Fruit fly (Drosophila melanogaster) whole organism, embryonic: Measurements from ENCODE around the gene rost.
A peak's percentile ranks its signal among the peaks of the same experiment; 100 is the strongest.

Source experiments
- Atf3 ChIP-seq: fragments of 200-800 bp; sonication (Bioruptor generic); optimal IDR thresholded peaks from 3 replicates; lab custom pipeline; 2016; ENCODE audit warnings: missing biosample characterization, missing genetic modification characterization
- BtbVII ChIP-seq: fragments of 200-800 bp; sonication (Bioruptor generic); optimal IDR thresholded peaks from 3 replicates; lab custom pipeline; 2017; ENCODE audit warnings: missing biosample characterization, mild to moderate bottlenecking, missing genetic modification characterization
- CG11398 ChIP-seq: fragments of 200-800 bp; sonication (Bioruptor generic); optimal IDR thresholded peaks from 2 replicates; lab custom pipeline; 2016; ENCODE audit warnings: missing biosample characterization, missing genetic modification characterization
- CG11723 ChIP-seq: fragments of 200-800 bp; sonication (Bioruptor generic); optimal IDR thresholded peaks from 2 replicates; lab custom pipeline; 2017; ENCODE audit warnings: missing biosample characterization, mild to moderate bottlenecking, missing genetic modification characterization
- CG14050 ChIP-seq: fragments of 200-800 bp; sonication (Bioruptor generic); IDR thresholded peaks from 3 replicates; pipeline ENCODE4 v1.3.6; 2022; ENCODE audit warnings: missing biosample characterization, missing genetic modification characterization
- CG14965 ChIP-seq: fragments of 200-800 bp; sonication (Bioruptor generic); optimal IDR thresholded peaks from 2 replicates; lab custom pipeline; 2016; ENCODE audit warnings: missing biosample characterization, missing genetic modification characterization, borderline replicate concordance
- CG15269 ChIP-seq: fragments of 200-800 bp; sonication (Bioruptor generic); optimal IDR thresholded peaks from 2 replicates; lab custom pipeline; 2018; ENCODE audit warnings: missing biosample characterization, mild to moderate bottlenecking, missing genetic modification characterization, moderate library complexity
- CG1529 ChIP-seq: fragments of 200-800 bp; sonication (Bioruptor generic); optimal IDR thresholded peaks from 3 replicates; lab custom pipeline; 2018; ENCODE audit warnings: missing biosample characterization, missing genetic modification characterization
- CG16779 ChIP-seq: fragments of 200-800 bp; sonication (Bioruptor generic); IDR thresholded peaks from 2 replicates; pipeline ENCODE4 v1.3.6; 2022; ENCODE audit warnings: missing biosample characterization, missing genetic modification characterization
- CG30403 ChIP-seq: fragments of 200-800 bp; sonication (Bioruptor generic); optimal IDR thresholded peaks from 3 replicates; lab custom pipeline; 2016; ENCODE audit warnings: missing biosample characterization, missing genetic modification characterization
- CG31224 ChIP-seq: fragments of 200-800 bp; sonication (Bioruptor generic); IDR thresholded peaks from 2 replicates; pipeline ENCODE4 v1.3.6; 2022; ENCODE audit warnings: missing biosample characterization, missing genetic modification characterization
- CG32532 ChIP-seq: fragments of 200-800 bp; sonication (Bioruptor generic); IDR thresholded peaks from 2 replicates; pipeline ENCODE4 v1.3.6; 2022; ENCODE audit warnings: missing biosample characterization, missing genetic modification characterization
- CG4282 ChIP-seq: fragments of 200-800 bp; sonication (Bioruptor generic); optimal IDR thresholded peaks from 2 replicates; lab custom pipeline; 2016; ENCODE audit warnings: missing biosample characterization, missing genetic modification characterization
- CG4730 ChIP-seq: fragments of 200-800 bp; sonication (Bioruptor generic); IDR thresholded peaks from 2 replicates; pipeline ENCODE4 v1.3.6; 2022; ENCODE audit warnings: missing biosample characterization, missing genetic modification characterization
- CG6254 ChIP-seq: fragments of 200-800 bp; sonication (Bioruptor generic); optimal IDR thresholded peaks from 3 replicates; lab custom pipeline; 2017; ENCODE audit warnings: mild to moderate bottlenecking, missing biosample characterization, missing genetic modification reagents, missing genetic modification characterization
- CG6689 ChIP-seq: fragments of 200-800 bp; sonication (Bioruptor generic); IDR thresholded peaks from 2 replicates; pipeline ENCODE4 v1.3.6; 2022; ENCODE audit warnings: missing biosample characterization, missing genetic modification characterization
- CG7271 ChIP-seq: fragments of 200-800 bp; sonication (Bioruptor generic); optimal IDR thresholded peaks from 2 replicates; lab custom pipeline; 2018; ENCODE audit warnings: missing biosample characterization, mild to moderate bottlenecking, missing genetic modification characterization, moderate library complexity
- CG8478 ChIP-seq: fragments of >200 bp; optimal IDR thresholded peaks from 2 replicates; lab custom pipeline; 2018
- CG9437 ChIP-seq: fragments of 200-800 bp; sonication (Bioruptor generic); optimal IDR thresholded peaks from 2 replicates; lab custom pipeline; 2018; ENCODE audit warnings: missing biosample characterization, mild to moderate bottlenecking, missing genetic modification characterization
- Fer2 ChIP-seq: fragments of 200-800 bp; sonication (Bioruptor generic); optimal IDR thresholded peaks from 2 replicates; lab custom pipeline; 2018; ENCODE audit warnings: missing biosample characterization, mild to moderate bottlenecking, missing genetic modification characterization, moderate library complexity
- Hey ChIP-seq: fragments of 200-800 bp; sonication (Bioruptor generic); optimal IDR thresholded peaks from 3 replicates; lab custom pipeline; 2018; ENCODE audit warnings: missing biosample characterization, mild to moderate bottlenecking, missing genetic modification characterization
- Lim3 ChIP-seq: fragments of 200-800 bp; sonication (Bioruptor generic); IDR thresholded peaks from 2 replicates; pipeline ENCODE4 v1.3.6; 2022; ENCODE audit warnings: missing biosample characterization, missing genetic modification characterization
- Mes4 ChIP-seq: fragments of 200-800 bp; sonication (Bioruptor generic); optimal IDR thresholded peaks from 2 replicates; lab custom pipeline; 2016; ENCODE audit warnings: missing biosample characterization, missing genetic modification characterization
- NC2α ChIP-seq: fragments of 200-800 bp; sonication (Bioruptor generic); optimal IDR thresholded peaks from 2 replicates; lab custom pipeline; 2016; ENCODE audit warnings: missing biosample characterization, missing genetic modification characterization
- Nf-YB ChIP-seq: fragments of 200-800 bp; sonication (Bioruptor generic); optimal IDR thresholded peaks from 3 replicates; lab custom pipeline; 2019; ENCODE audit warnings: missing biosample characterization, mild to moderate bottlenecking, missing genetic modification characterization, moderate library complexity
- Oli ChIP-seq: fragments of 200-800 bp; sonication (Bioruptor generic); optimal IDR thresholded peaks from 2 replicates; lab custom pipeline; 2018; ENCODE audit warnings: missing biosample characterization, mild to moderate bottlenecking, missing genetic modification characterization, moderate library complexity
- Poxn ChIP-seq: fragments of 200-800 bp; sonication (Bioruptor generic); IDR thresholded peaks from 2 replicates; pipeline ENCODE4 v1.3.6; 2022; ENCODE audit warnings: missing biosample characterization, missing genetic modification characterization
- Ssrp ChIP-seq: fragments of 200-800 bp; sonication (Bioruptor generic); optimal IDR thresholded peaks from 2 replicates; lab custom pipeline; 2018; ENCODE audit warnings: missing biosample characterization, mild to moderate bottlenecking, missing genetic modification characterization, moderate library complexity
- cg ChIP-seq: fragments of 200-800 bp; sonication (Bioruptor generic); optimal IDR thresholded peaks from 3 replicates; lab custom pipeline; 2019; ENCODE audit warnings: missing biosample characterization, mild to moderate bottlenecking, missing genetic modification characterization, moderate library complexity
- chm ChIP-seq: fragments of 200-800 bp; sonication (Bioruptor generic); IDR thresholded peaks from 2 replicates; pipeline ENCODE4 v1.3.6; 2022; ENCODE audit warnings: missing biosample characterization, missing genetic modification characterization
- dan ChIP-seq: fragments of 200-800 bp; sonication (Bioruptor generic); IDR thresholded peaks from 2 replicates; pipeline ENCODE4 v1.3.6; 2022; ENCODE audit warnings: missing biosample characterization, missing genetic modification characterization
- danr ChIP-seq: fragments of 200-800 bp; sonication (Bioruptor generic); IDR thresholded peaks from 2 replicates; pipeline ENCODE4 v1.3.6; 2022; ENCODE audit warnings: missing biosample characterization, missing genetic modification characterization
- dimm ChIP-seq: fragments of 200-800 bp; sonication (Bioruptor generic); IDR thresholded peaks from 2 replicates; pipeline ENCODE4 v1.3.6; 2022; ENCODE audit warnings: missing biosample characterization, missing genetic modification characterization
- gce ChIP-seq: fragments of 200-800 bp; sonication (Bioruptor generic); IDR thresholded peaks from 3 replicates; pipeline ENCODE4 v1.3.6; 2022; ENCODE audit warnings: missing biosample characterization, missing genetic modification characterization
- gsb ChIP-seq: fragments of 200-800 bp; sonication (Bioruptor generic); IDR thresholded peaks from 2 replicates; pipeline ENCODE4 v1.3.6; 2022; ENCODE audit warnings: missing biosample characterization, missing genetic modification characterization
- hbn ChIP-seq: fragments of 200-800 bp; sonication (Bioruptor generic); IDR thresholded peaks from 2 replicates; pipeline ENCODE4 v1.3.6; 2022; ENCODE audit warnings: missing biosample characterization, missing genetic modification characterization; ENCODE audit not compliant: partially characterized antibody
- her ChIP-seq: fragments of 200-800 bp; sonication (Bioruptor generic); optimal IDR thresholded peaks from 2 replicates; lab custom pipeline; 2016; ENCODE audit warnings: missing biosample characterization, missing genetic modification characterization
- inv ChIP-seq: fragments of 200-800 bp; sonication (Bioruptor generic); IDR thresholded peaks from 2 replicates; pipeline ENCODE4 v1.3.6; 2022; ENCODE audit warnings: missing biosample characterization, missing genetic modification characterization; ENCODE audit not compliant: partially characterized antibody
- jigr1 ChIP-seq: fragments of 200-800 bp; sonication (Bioruptor generic); IDR thresholded peaks from 3 replicates; pipeline ENCODE4 v1.3.6; 2022; ENCODE audit warnings: missing biosample characterization, missing genetic modification characterization
- jumu ChIP-seq: fragments of 200-800 bp; sonication (Bioruptor generic); optimal IDR thresholded peaks from 3 replicates; lab custom pipeline; 2016; ENCODE audit warnings: missing biosample characterization, missing genetic modification characterization
- lola ChIP-seq, 3 experiments: fragments of >200 bp in 2 of 3; fragments of 200-800 bp in 1 of 3; sonication (Bioruptor generic) in 1 of 3; optimal IDR thresholded peaks; 2 replicates each; lab custom pipeline; 2017 to 2019; ENCODE audit warnings: missing biosample characterization in 3 of 3, missing genetic modification characterization in 3 of 3, mild to moderate bottlenecking in 1 of 3, moderate library complexity in 1 of 3
- pita ChIP-seq: fragments of 200-800 bp; sonication (Bioruptor generic); optimal IDR thresholded peaks from 2 replicates; lab custom pipeline; 2017; ENCODE audit warnings: missing biosample characterization, mild to moderate bottlenecking, missing genetic modification characterization
- ranshi ChIP-seq: fragments of 200-800 bp; sonication (Bioruptor generic); IDR thresholded peaks from 2 replicates; pipeline ENCODE4 v1.3.6; 2022; ENCODE audit warnings: missing biosample characterization, missing genetic modification characterization
- sc ChIP-seq, 3 experiments: fragments of >200 bp in 2 of 3; fragments of 200-800 bp in 1 of 3; sonication (Bioruptor generic) in 1 of 3; optimal IDR thresholded peaks; 2 replicates in 2 of 3; 3 replicates in 1 of 3; lab custom pipeline; 2017; ENCODE audit warnings: mild to moderate bottlenecking in 1 of 3, missing biosample characterization in 1 of 3, missing genetic modification characterization in 1 of 3, missing genetic modification reagents in 1 of 3
- sima ChIP-seq: fragments of 200-800 bp; sonication (Bioruptor generic); optimal IDR thresholded peaks from 2 replicates; lab custom pipeline; 2016; ENCODE audit warnings: missing biosample characterization, missing genetic modification characterization
- slbo ChIP-seq: fragments of 200-800 bp; sonication (Bioruptor generic); IDR thresholded peaks from 2 replicates; pipeline ENCODE4 v1.3.6; 2022; ENCODE audit warnings: missing biosample characterization, missing genetic modification characterization
- so ChIP-seq: fragments of 200-800 bp; sonication (Bioruptor generic); IDR thresholded peaks from 3 replicates; pipeline ENCODE4 v1.3.6; 2022; ENCODE audit warnings: missing biosample characterization, missing genetic modification characterization
- ssp ChIP-seq: fragments of 200-800 bp; sonication (Bioruptor generic); IDR thresholded peaks from 2 replicates; pipeline ENCODE4 v1.3.6; 2022; ENCODE audit warnings: missing biosample characterization, missing genetic modification characterization
- tup ChIP-seq: fragments of 200-800 bp; sonication (Bioruptor generic); optimal IDR thresholded peaks from 2 replicates; lab custom pipeline; 2016; ENCODE audit warnings: missing biosample characterization, mild to moderate bottlenecking, missing genetic modification characterization, moderate library complexity
- unc-4 ChIP-seq: fragments of 200-800 bp; sonication (Bioruptor generic); IDR thresholded peaks from 2 replicates; pipeline ENCODE4 v1.3.6; 2022; ENCODE audit warnings: missing biosample characterization, missing genetic modification characterization; ENCODE audit not compliant: partially characterized antibody

The rost gene

DNA sequence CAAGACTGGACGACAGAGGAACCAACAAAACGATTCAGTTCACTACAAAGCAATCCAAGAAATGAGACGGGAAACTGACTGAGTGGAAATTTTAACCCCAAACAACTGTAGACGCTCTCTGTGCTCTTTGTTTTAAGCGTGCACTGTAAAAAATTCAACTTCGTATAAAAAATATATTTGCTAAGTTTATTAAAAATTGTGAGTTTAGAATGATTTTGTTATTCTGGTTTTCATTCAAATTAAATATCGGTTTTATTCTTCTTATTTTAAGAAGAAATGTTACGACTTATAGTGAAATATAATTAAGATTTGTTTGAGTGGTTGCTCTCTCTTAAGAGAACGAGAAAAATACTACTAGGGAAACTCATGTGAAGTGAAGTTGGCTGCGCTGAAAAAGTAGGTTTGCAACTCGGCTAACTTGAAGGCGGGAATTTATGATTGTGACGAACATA lies 31.3 kb downstream of the rost start (continued):
- TF ChIP-seq Oli (tag; lab: Kevin White, UChicago): peak; percentile 91
- TF ChIP-seq CG14050 (GFP tag; lab: Robert Waterston, UW): peak; percentile 97
- peak; percentile 88 for TF ChIP-seq CG6254 (GFP tag; lab: Kevin White, UChicago)
- peak; percentile 96 for TF ChIP-seq jumu (GFP tag; lab: Kevin White, UChicago)
- TF ChIP-seq sima (GFP tag; lab: Kevin White, UChicago): peak; percentile 83
- peak; percentile 77 for TF ChIP-seq NC2α (GFP tag; lab: Kevin White, UChicago)
- TF ChIP-seq CG9437 (GFP tag; lab: Kevin White, UChicago): peak; percentile 78
- peak; percentile 99 for TF ChIP-seq ranshi (GFP tag; lab: Robert Waterston, UW)
- peak; percentile 94 for TF ChIP-seq jigr1 (GFP tag; lab: Robert Waterston, UW)
- peak; percentile 73 for TF ChIP-seq Poxn (GFP tag; lab: Robert Waterston, UW)
- TF ChIP-seq ssp (GFP tag; lab: Robert Waterston, UW): peak; percentile 92
- peak; percentile 98 for TF ChIP-seq CG6689 (GFP tag; lab: Robert Waterston, UW)
- no peak; the same call in 1 of the 2 replicates for TF ChIP-seq hbn (GFP tag; lab: Robert Waterston, UW)
- peak; percentile 76 for TF ChIP-seq tup
- peak; percentile 76 for TF ChIP-seq BtbVII (GFP tag; lab: Kevin White, UChicago)
- TF ChIP-seq cg: no peak
- peak; percentile 96 for TF ChIP-seq CG30403
- TF ChIP-seq slbo: peak; percentile 98
- TF ChIP-seq chm (GFP tag; lab: Robert Waterston, UW): peak; percentile 98
- TF ChIP-seq unc-4 (GFP tag; lab: Robert Waterston, UW): no peak; the same call in 1 of the 2 replicates
- peak; percentile 97 for TF ChIP-seq dimm (GFP tag; lab: Robert Waterston, UW)
- peak; percentile 93 for TF ChIP-seq danr (GFP tag; lab: Robert Waterston, UW)
- peak; percentile 78 for TF ChIP-seq CG11723 (GFP tag; lab: Kevin White, UChicago)
- TF ChIP-seq CG32532 (GFP tag; lab: Robert Waterston, UW): peak; percentile 97
- peak; percentile 90 for TF ChIP-seq Mes4 (GFP tag; lab: Kevin White, UChicago)
- peak; percentile 66 for TF ChIP-seq pita
- peak; percentile 83 for TF ChIP-seq her (GFP tag; lab: Kevin White, UChicago)
- no peak for TF ChIP-seq CG8478 (lab: Kevin White, UChicago)
- peak; percentile 91 for TF ChIP-seq gsb (GFP tag; lab: Robert Waterston, UW)
- no peak for TF ChIP-seq sc (optimal IDR thresholded peaks at IDR 0.05; lab: Kevin White, UChicago)
- TF ChIP-seq sc (GFP tag; optimal IDR thresholded peaks at IDR 0.05; lab: Kevin White, UChicago): peak; percentile 88
- TF ChIP-seq CG11398 (GFP tag; lab: Kevin White, UChicago): peak; percentile 77
- TF ChIP-seq Fer2: peak; percentile 68
- TF ChIP-seq Lim3: peak; percentile 88; the same call in 1 of the 2 replicates
- peak; percentile 96 for TF ChIP-seq gce (GFP tag; lab: Robert Waterston, UW)
- peak; percentile 97 for TF ChIP-seq Ssrp
- no peak for TF ChIP-seq dan (GFP tag; lab: Robert Waterston, UW)
- peak; percentile 79 for TF ChIP-seq Nf-YB (GFP tag; lab: Kevin White, UChicago)
- TF ChIP-seq CG14965 (GFP tag; lab: Kevin White, UChicago): peak; percentile 56
- TF ChIP-seq so (GFP tag; lab: Robert Waterston, UW): peak; percentile 99
- TF ChIP-seq CG4730 (GFP tag; lab: Robert Waterston, UW): peak; percentile 97
- TF ChIP-seq CG15269 (tag; lab: Kevin White, UChicago): peak; percentile 90
- peak; percentile 84 for TF ChIP-seq CG1529 (GFP tag; lab: Kevin White, UChicago)
- TF ChIP-seq CG7271 (tag; lab: Kevin White, UChicago): peak; percentile 81
- peak; percentile 90 for TF ChIP-seq CG16779 (GFP tag; lab: Robert Waterston, UW)
- TF ChIP-seq CG31224 (GFP tag; lab: Robert Waterston, UW): peak; percentile 91
- peak; percentile 44 for TF ChIP-seq Hey
- TF ChIP-seq CG4282 (GFP tag; lab: Kevin White, UChicago): peak; percentile 78
- no peak for TF ChIP-seq inv (GFP tag; lab: Robert Waterston, UW)
- peak in 1 of 3 experiments; percentile 99 for TF ChIP-seq lola (GFP tag; optimal IDR thresholded peaks at IDR 0.05; lab: Kevin White, UChicago)
- peak; percentile 96 for TF ChIP-seq Atf3
